Fruit fly (Drosophila melanogaster): ENCODE measurements around the gene CG9512.

- TF ChIP-seq CG34367 (tag; optimal IDR thresholded peaks at IDR 0.05) (no peak), D1 (tag; optimal IDR thresholded peaks at IDR 0.05) (no peak), EcR (GFP tag; optimal IDR thresholded peaks at IDR 0.05) (no peak), CG13204 (GFP tag; optimal IDR thresholded peaks at IDR 0.05) (no peak), gl (tag; optimal IDR thresholded peaks at IDR 0.05) (no peak), CG17806 (tag; optimal IDR thresholded peaks at IDR 0.05) (no peak), CG10348 (GFP tag; IDR thresholded peaks at IDR 0.05) (no peak)
Measured at dm6 chrX:14862494-14862893, 42.9 kb downstream of the CG9512 start.
